Fruit fly (Drosophila melanogaster) Kc167 (cell line): ENCODE measurements around the gene CG17672.

ENCODE experiments used
- h ChIP-seq: fragments of >200 bp; optimal IDR thresholded peaks from 3 replicates; lab custom pipeline; 2018; ENCODE audit warnings: missing external identifiers
- psq ChIP-seq: fragments of >200 bp; optimal IDR thresholded peaks from 2 replicates; lab custom pipeline; 2017; ENCODE audit warnings: missing external identifiers
- ttk ChIP-seq: sonication (Bioruptor generic); optimal IDR thresholded peaks from 2 replicates; lab custom pipeline; 2017; ENCODE audit warnings: missing external identifiers

DNA sequence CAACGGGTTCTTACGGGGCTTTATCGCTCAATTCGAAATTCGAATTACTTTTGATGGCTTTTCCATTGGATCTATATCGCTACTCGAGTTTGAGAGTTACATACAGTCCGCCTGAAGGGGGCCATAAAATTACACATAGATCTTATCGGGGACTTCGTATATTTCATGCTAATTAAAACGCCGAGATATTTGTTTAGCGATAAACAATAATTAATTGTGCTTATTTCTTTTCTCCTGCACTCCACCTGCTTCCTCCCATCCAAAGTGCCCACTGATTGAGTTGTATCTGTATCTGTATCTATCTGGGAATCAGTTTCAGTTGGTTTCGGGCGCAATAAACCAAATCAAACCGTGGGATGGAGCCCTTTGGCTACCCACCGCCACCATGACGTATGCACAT is 36.9 kb downstream of the CG17672 start:
- no peak for TF ChIP-seq psq (lab: Kevin White, UChicago)
- no peak for TF ChIP-seq h (lab: Kevin White, UChicago)
- TF ChIP-seq ttk, result no peak
